Fruit fly (Drosophila melanogaster) whole organism, adult: ENCODE measurements around the gene dsx-c73A.

Experiments used
- CG11617 ChIP-seq: fragments of 200-800 bp; sonication (Bioruptor generic); optimal IDR thresholded peaks from 2 replicates; lab custom pipeline; 2017; ENCODE audit warnings: mild to moderate bottlenecking, missing biosample characterization, missing genetic modification reagents, missing genetic modification characterization
- CG12768 ChIP-seq: fragments of 200-800 bp; sonication (Bioruptor generic); optimal IDR thresholded peaks from 2 replicates; lab custom pipeline; 2017; ENCODE audit warnings: missing biosample characterization, missing genetic modification characterization, mild to moderate bottlenecking, moderate library complexity, missing genetic modification reagents
- CG14711 ChIP-seq: fragments of 200-800 bp; sonication (Bioruptor generic); optimal IDR thresholded peaks from 2 replicates; lab custom pipeline; 2018; ENCODE audit warnings: missing biosample characterization, mild to moderate bottlenecking, missing genetic modification characterization, moderate library complexity
- CG1620 ChIP-seq: fragments of 200-800 bp; sonication (Bioruptor generic); optimal IDR thresholded peaks from 2 replicates; lab custom pipeline; 2016; ENCODE audit warnings: missing biosample characterization, missing genetic modification characterization
- CG33017 ChIP-seq: fragments of 200-800 bp; sonication (Bioruptor generic); optimal IDR thresholded peaks from 2 replicates; lab custom pipeline; 2018; ENCODE audit warnings: missing biosample characterization, mild to moderate bottlenecking, missing genetic modification characterization, moderate library complexity
- CG5204 ChIP-seq: fragments of 200-800 bp; sonication (Bioruptor generic); optimal IDR thresholded peaks from 2 replicates; lab custom pipeline; 2016; ENCODE audit warnings: missing biosample characterization, missing genetic modification characterization
- CG7045 ChIP-seq: fragments of 200-800 bp; sonication (Bioruptor generic); optimal IDR thresholded peaks from 2 replicates; lab custom pipeline; 2017; ENCODE audit warnings: missing biosample characterization, mild to moderate bottlenecking, missing genetic modification characterization
- CG7101 ChIP-seq: fragments of 200-800 bp; sonication (Bioruptor generic); optimal IDR thresholded peaks from 2 replicates; lab custom pipeline; 2018; ENCODE audit warnings: missing biosample characterization, mild to moderate bottlenecking, missing genetic modification characterization, moderate library complexity
- Clk ChIP-seq: fragments of 200-800 bp; sonication (Bioruptor generic); optimal IDR thresholded peaks from 2 replicates; lab custom pipeline; 2017; ENCODE audit warnings: missing biosample characterization, missing genetic modification characterization
- Crg-1 ChIP-seq: fragments of 200-800 bp; sonication (Bioruptor generic); optimal IDR thresholded peaks from 2 replicates; lab custom pipeline; 2016; ENCODE audit warnings: missing biosample characterization, missing genetic modification characterization
- Hr96 ChIP-seq: fragments of 200-800 bp; sonication (Bioruptor generic); optimal IDR thresholded peaks from 2 replicates; lab custom pipeline; 2016; ENCODE audit warnings: missing biosample characterization, missing genetic modification characterization
- Mnt ChIP-seq: fragments of 200-800 bp; sonication (Bioruptor generic); optimal IDR thresholded peaks from 2 replicates; lab custom pipeline; 2016; ENCODE audit warnings: missing biosample characterization, mild to moderate bottlenecking, missing genetic modification characterization
- cnc ChIP-seq, 2 experiments: fragments of >200 bp; optimal IDR thresholded peaks; 2 replicates each; lab custom pipeline; 2017
- kay ChIP-seq: fragments of 200-800 bp; sonication (Bioruptor generic); peaks from one replicate; lab custom pipeline; 2016; ENCODE audit warnings: missing biosample characterization, missing genetic modification characterization, borderline replicate concordance
- ovo ChIP-seq: fragments of 200-800 bp; sonication (Bioruptor generic); optimal IDR thresholded peaks from 2 replicates; lab custom pipeline; 2016; ENCODE audit warnings: missing biosample characterization, missing genetic modification characterization
- pad ChIP-seq: fragments of 200-800 bp; sonication (Bioruptor generic); optimal IDR thresholded peaks from 3 replicates; lab custom pipeline; 2017; ENCODE audit warnings: missing biosample characterization, missing genetic modification characterization, mild to moderate bottlenecking, moderate library complexity, missing genetic modification reagents
- tj ChIP-seq: fragments of 200-800 bp; sonication (Bioruptor generic); optimal IDR thresholded peaks from 3 replicates; lab custom pipeline; 2017; ENCODE audit warnings: missing biosample characterization, mild to moderate bottlenecking, missing genetic modification characterization, moderate library complexity
- toe ChIP-seq: fragments of 200-800 bp; sonication (Bioruptor generic); optimal IDR thresholded peaks from 2 replicates; lab custom pipeline; 2016; ENCODE audit warnings: missing biosample characterization, missing genetic modification characterization

dsx-c73A gene

dm6 chr3L:16407815-16408608 is 43.7 kb downstream of the dsx-c73A start:
- TF ChIP-seq CG1620: no peak

dm6 chr3L:16402253-16402652 is 49.5 kb downstream of the dsx-c73A start:
- TF ChIP-seq CG5204 (GFP tag; lab: Kevin White, UChicago): no peak
- TF ChIP-seq CG11617 (GFP tag; lab: Kevin White, UChicago): no peak
- TF ChIP-seq toe (GFP tag; lab: Kevin White, UChicago): no peak
- no peak for TF ChIP-seq CG7045
- no peak for TF ChIP-seq CG7101 (tag; lab: Kevin White, UChicago)
- TF ChIP-seq kay (GFP tag; lab: Kevin White, UChicago): no peak

- no peak for TF ChIP-seq CG33017 (tag; lab: Kevin White, UChicago)
- peak; percentile 20 for TF ChIP-seq kay (GFP tag; lab: Kevin White, UChicago)
Measured at dm6 chr3L:16400175-16400574, 51.6 kb downstream of the dsx-c73A start, which contains the start of gene CG44836. CG44836 (minus strand) TSS chr3L:16400275.

DNA sequence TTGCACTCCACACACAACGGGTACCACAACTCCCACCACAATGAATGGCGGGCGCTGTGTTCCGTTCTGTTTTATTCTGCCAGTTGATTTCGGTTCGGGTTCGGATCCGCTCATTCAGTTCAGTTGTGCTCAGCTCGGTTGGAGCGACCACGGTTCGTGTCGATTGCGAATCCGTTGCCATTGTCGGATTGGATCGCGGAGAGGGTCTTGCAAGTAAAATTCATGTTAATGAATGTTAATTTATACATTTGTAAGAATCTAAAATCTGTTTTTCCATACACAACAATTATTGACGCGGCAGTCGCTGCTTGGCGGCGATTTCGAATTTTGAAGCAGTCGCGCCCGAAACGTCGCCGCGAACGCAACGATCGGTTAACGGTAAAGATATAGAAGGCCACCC is 57.3 kb downstream of the dsx-c73A start, which contains the start of gene Gagr:
Gene Gagr (plus strand): TSS at position 81 of the 400 bp plus-strand sequence.
- TF ChIP-seq toe (GFP tag; lab: Kevin White, UChicago) (no peak), CG1620 (no peak), CG11617 (GFP tag; lab: Kevin White, UChicago) (no peak), CG14711 (tag; lab: Kevin White, UChicago) (no peak), pad (GFP tag; lab: Kevin White, UChicago) (no peak), CG5204 (GFP tag; lab: Kevin White, UChicago) (no peak)

DNA sequence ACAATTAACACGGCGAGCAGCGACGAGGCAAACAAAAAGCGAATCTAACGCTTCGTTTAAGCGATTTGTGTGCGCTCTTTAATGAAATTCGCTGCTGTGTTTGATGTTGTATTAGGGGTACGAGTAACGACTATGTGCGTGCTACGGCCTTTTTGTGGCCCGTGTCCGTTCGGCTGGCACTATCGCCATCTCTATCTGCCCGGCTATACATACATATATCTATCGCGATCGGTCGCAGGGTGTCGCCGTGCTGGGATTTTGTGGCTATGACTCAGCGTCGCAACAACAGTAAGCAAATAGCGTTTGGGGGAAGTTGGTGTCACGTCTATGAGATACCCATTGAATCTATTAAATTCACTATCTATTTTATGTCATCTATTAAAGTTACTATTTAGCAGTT is 58.1 kb downstream of the dsx-c73A start:
- peak; percentile 53 for TF ChIP-seq kay (GFP tag; lab: Kevin White, UChicago)
- TF ChIP-seq CG7045: no peak

- TF ChIP-seq CG7045 (no peak), CG5204 (GFP tag; lab: Kevin White, UChicago) (no peak), Crg-1 (no peak), Hr96 (no peak), pad (GFP tag; lab: Kevin White, UChicago) (no peak), CG14711 (tag; lab: Kevin White, UChicago) (no peak), CG1620 (no peak), ovo (GFP tag; lab: Kevin White, UChicago) (no peak)
Measured at dm6 chr3L:16392874-16393273, 58.9 kb downstream of the dsx-c73A start.

dm6 chr3L:16392203-16392800 is 59.5 kb downstream of the dsx-c73A start:
- no peak for TF ChIP-seq cnc (optimal IDR thresholded peaks at IDR 0.05; lab: Kevin White, UChicago)
- no peak for TF ChIP-seq ovo (GFP tag; lab: Kevin White, UChicago)
- TF ChIP-seq CG7101 (tag; lab: Kevin White, UChicago): no peak

dm6 chr3L:16391257-16391656 is 60.5 kb downstream of the dsx-c73A start:
- TF ChIP-seq CG12768: no peak
- no peak for TF ChIP-seq Clk (GFP tag; lab: Kevin White, UChicago)
- TF ChIP-seq Mnt (GFP tag; lab: Kevin White, UChicago): no peak
- TF ChIP-seq Crg-1: no peak
- no peak for TF ChIP-seq ovo (GFP tag; lab: Kevin White, UChicago)
- TF ChIP-seq CG7045: no peak
- TF ChIP-seq CG7101 (tag; lab: Kevin White, UChicago): no peak
- no peak for TF ChIP-seq CG11617 (GFP tag; lab: Kevin White, UChicago)
- TF ChIP-seq tj: no peak
- no peak for TF ChIP-seq CG14711 (tag; lab: Kevin White, UChicago)
- no peak for TF ChIP-seq cnc (optimal IDR thresholded peaks at IDR 0.05; lab: Kevin White, UChicago)

- TF ChIP-seq kay (GFP tag; lab: Kevin White, UChicago) (peak; percentile 52), CG12768 (no peak)
Measured at dm6 chr3L:16390793-16391192, 61.0 kb downstream of the dsx-c73A start.
